Worm (Caenorhabditis elegans) whole organism, L1 larva: Measurements from ENCODE around the gene C05B5.5.
A peak's percentile ranks its signal among the peaks of the same experiment; 100 is the strongest.

ENCODE experiments used
- C04F5.9 ChIP-seq: sonication (generic microtip); optimal IDR thresholded peaks from 2 replicates; lab custom pipeline; 2016; ENCODE audit warnings: missing genetic modification characterization, missing compliant biosample characterization
- C16A3.4 ChIP-seq: fragments of 150-350 bp; optimal IDR thresholded peaks from 2 replicates; lab custom pipeline; 2014; ENCODE audit warnings: missing biosample characterization, missing genetic modification characterization
- C34B4.2 ChIP-seq: sonication (generic microtip); optimal IDR thresholded peaks from 2 replicates; lab custom pipeline; 2017; ENCODE audit warnings: mild to moderate bottlenecking, missing genetic modification characterization, missing compliant biosample characterization
- aha-1 ChIP-seq: fragments of 150-350 bp; optimal IDR thresholded peaks from 2 replicates; lab custom pipeline; 2014; ENCODE audit warnings: missing biosample characterization, missing genetic modification characterization
- alr-1 ChIP-seq: fragments of 200-800 bp; sonication (Bioruptor generic); optimal IDR thresholded peaks from 2 replicates; lab custom pipeline; 2018; ENCODE audit warnings: borderline replicate concordance, mild to moderate bottlenecking, missing genetic modification characterization, missing compliant biosample characterization
- blmp-1 ChIP-seq: fragments of 150-350 bp; optimal IDR thresholded peaks from 2 replicates; lab custom pipeline; 2014; ENCODE audit warnings: missing biosample characterization, missing genetic modification characterization
- ceh-8 ChIP-seq: fragments of 200-800 bp; sonication (Bioruptor generic); optimal IDR thresholded peaks from 2 replicates; lab custom pipeline; 2018; ENCODE audit warnings: mild to moderate bottlenecking, missing genetic modification characterization, moderate library complexity, missing compliant biosample characterization
- ceh-90 ChIP-seq: sonication (generic microtip); optimal IDR thresholded peaks from 2 replicates; lab custom pipeline; 2016; ENCODE audit warnings: missing genetic modification characterization, missing compliant biosample characterization
- dsc-1 ChIP-seq: sonication (generic microtip); optimal IDR thresholded peaks from 2 replicates; lab custom pipeline; 2016; ENCODE audit warnings: mild to moderate bottlenecking, missing genetic modification characterization, missing compliant biosample characterization
- efl-1 ChIP-seq, 4 experiments: fragments of 150-350 bp; optimal IDR thresholded peaks in 3 of 4; peaks in 1 of 4; 1 replicate in 1 of 4; 2 replicates in 3 of 4; lab custom pipeline; 2014; ENCODE audit warnings: missing biosample characterization in 2 of 4, missing genetic modification characterization in 2 of 4, missing genetic modification reagents in 2 of 4
- elt-3 ChIP-seq, 6 experiments: fragments of 150-350 bp in 1 of 6; sonication (generic microtip); optimal IDR thresholded peaks; 2 replicates each; lab custom pipeline; 2017 to 2018; ENCODE audit warnings: missing biosample characterization in 6 of 6, missing genetic modification characterization in 6 of 6, inconsistent platforms in 1 of 6
- ets-5 ChIP-seq: fragments of 200-800 bp; sonication (Bioruptor generic); IDR thresholded peaks from 2 replicates; pipeline ENCODE4 v1.3.6; 2022; ENCODE audit warnings: missing genetic modification characterization, missing compliant biosample characterization
- fkh-10 ChIP-seq: sonication (generic microtip); optimal IDR thresholded peaks from 2 replicates; lab custom pipeline; 2017; ENCODE audit warnings: missing biosample characterization, missing genetic modification reagents, missing genetic modification characterization
- fkh-4 ChIP-seq: sonication (generic microtip); optimal IDR thresholded peaks from 2 replicates; lab custom pipeline; 2016; ENCODE audit warnings: missing compliant biosample characterization, missing genetic modification characterization, borderline replicate concordance
- fkh-8 ChIP-seq: sonication (generic microtip); optimal IDR thresholded peaks from 2 replicates; lab custom pipeline; 2016; ENCODE audit warnings: mild to moderate bottlenecking, missing genetic modification characterization, missing compliant biosample characterization
- fos-1 ChIP-seq: fragments of 150-350 bp; optimal IDR thresholded peaks from 2 replicates; lab custom pipeline; 2014; ENCODE audit warnings: missing biosample characterization, missing genetic modification characterization
- grh-1 ChIP-seq: fragments of 200-800 bp; sonication (Bioruptor generic); IDR thresholded peaks from 2 replicates; pipeline ENCODE4 v1.3.6; 2022; ENCODE audit warnings: missing genetic modification reagents, missing genetic modification characterization, missing compliant biosample characterization
- isw-1 ChIP-seq: fragments of 200-800 bp; sonication (Bioruptor generic); IDR thresholded peaks from 2 replicates; pipeline ENCODE4 v1.3.6; 2022; ENCODE audit warnings: missing genetic modification characterization, missing compliant biosample characterization
- jun-1 ChIP-seq: fragments of 150-350 bp; optimal IDR thresholded peaks from 2 replicates; lab custom pipeline; 2014; ENCODE audit warnings: missing biosample characterization, missing genetic modification reagents, missing genetic modification characterization
- lin-14 ChIP-seq: fragments of 200-800 bp; sonication (Bioruptor generic); optimal IDR thresholded peaks from 2 replicates; lab custom pipeline; 2018; ENCODE audit warnings: mild to moderate bottlenecking, missing genetic modification characterization, moderate library complexity, missing compliant biosample characterization
- lir-3 ChIP-seq: sonication (generic microtip); optimal IDR thresholded peaks from 2 replicates; lab custom pipeline; 2016; ENCODE audit warnings: mild to moderate bottlenecking, missing genetic modification characterization, moderate library complexity, missing compliant biosample characterization; ENCODE audit not compliant: poor library complexity
- lsy-2 ChIP-seq, 2 experiments: fragments of 150-350 bp; optimal IDR thresholded peaks; 2 replicates each; lab custom pipeline; 2014; ENCODE audit warnings: missing biosample characterization in 2 of 2, missing genetic modification characterization in 2 of 2
- mdl-1 ChIP-seq, 2 experiments: fragments of 150-350 bp; optimal IDR thresholded peaks; 2 replicates each; lab custom pipeline; 2014 to 2017; ENCODE audit warnings: missing biosample characterization in 2 of 2, missing genetic modification characterization in 2 of 2, inconsistent platforms in 1 of 2
- nhr-47 ChIP-seq: sonication (generic microtip); optimal IDR thresholded peaks from 2 replicates; lab custom pipeline; 2016; ENCODE audit warnings: mild to moderate bottlenecking, missing genetic modification characterization, moderate library complexity, missing compliant biosample characterization
- nhr-85 ChIP-seq: sonication (generic microtip); peaks from one replicate; lab custom pipeline; 2016; ENCODE audit warnings: missing genetic modification characterization, inconsistent platforms, missing compliant biosample characterization
- pag-3 ChIP-seq: sonication (generic microtip); optimal IDR thresholded peaks from 2 replicates; lab custom pipeline; 2017; ENCODE audit warnings: missing genetic modification characterization, mild to moderate bottlenecking, missing compliant biosample characterization, antibody characterized with exemption, borderline replicate concordance; ENCODE audit not compliant: insufficient read depth
- skn-1 ChIP-seq: fragments of 150-350 bp; optimal IDR thresholded peaks from 2 replicates; lab custom pipeline; 2014; ENCODE audit warnings: missing biosample characterization, missing genetic modification characterization
- snpc-4 ChIP-seq: fragments of 150-350 bp; optimal IDR thresholded peaks from 2 replicates; lab custom pipeline; 2014; ENCODE audit warnings: missing biosample characterization, missing genetic modification characterization
- sox-4 ChIP-seq: sonication (generic microtip); optimal IDR thresholded peaks from 2 replicates; lab custom pipeline; 2016; ENCODE audit warnings: missing genetic modification characterization, missing compliant biosample characterization
- sptf-1 ChIP-seq: fragments of 150-350 bp; optimal IDR thresholded peaks from 2 replicates; lab custom pipeline; 2014; ENCODE audit warnings: missing biosample characterization, missing genetic modification characterization
- unc-30 ChIP-seq: sonication (generic microtip); optimal IDR thresholded peaks from 2 replicates; lab custom pipeline; 2017; ENCODE audit warnings: missing biosample characterization, missing genetic modification characterization
- unc-86 ChIP-seq: sonication (generic microtip); optimal IDR thresholded peaks from 2 replicates; lab custom pipeline; 2016; ENCODE audit warnings: missing genetic modification characterization, missing compliant biosample characterization
- unc-98 ChIP-seq: fragments of 200-800 bp; sonication (Bioruptor generic); IDR thresholded peaks from 2 replicates; pipeline ENCODE4 v1.3.6; 2022; ENCODE audit warnings: missing genetic modification characterization, missing compliant biosample characterization
- xbp-1 ChIP-seq: sonication (generic microtip); optimal IDR thresholded peaks from 2 replicates; lab custom pipeline; 2016; ENCODE audit warnings: missing genetic modification characterization, missing compliant biosample characterization

C05B5.5 gene

DNA sequence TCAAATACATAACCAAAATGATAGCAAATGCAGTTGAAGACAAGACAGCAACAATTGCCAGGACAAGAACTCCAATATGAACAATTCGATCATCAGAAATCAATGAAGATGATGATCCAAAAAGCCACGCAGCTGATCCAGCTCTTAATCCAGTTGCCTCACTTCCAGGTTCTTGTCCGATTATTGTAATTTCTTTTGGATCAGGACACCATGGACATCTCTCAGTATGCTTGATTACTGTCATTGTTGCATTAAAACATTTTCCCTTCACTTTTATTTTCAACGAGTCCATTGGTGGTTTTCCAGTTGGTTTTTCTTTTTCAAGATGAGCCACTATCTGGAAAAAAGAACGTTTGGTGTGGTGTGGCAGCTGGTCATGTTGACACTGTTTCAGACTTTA, 36.7 kb upstream of the C05B5.5 start:
- TF ChIP-seq xbp-1 (tag; lab: Kevin White, UChicago) = no peak
- no peak for TF ChIP-seq ets-5 (GFP tag; lab: Robert Waterston, UW)
- no peak for TF ChIP-seq C34B4.2 (tag; lab: Kevin White, UChicago)

DNA sequence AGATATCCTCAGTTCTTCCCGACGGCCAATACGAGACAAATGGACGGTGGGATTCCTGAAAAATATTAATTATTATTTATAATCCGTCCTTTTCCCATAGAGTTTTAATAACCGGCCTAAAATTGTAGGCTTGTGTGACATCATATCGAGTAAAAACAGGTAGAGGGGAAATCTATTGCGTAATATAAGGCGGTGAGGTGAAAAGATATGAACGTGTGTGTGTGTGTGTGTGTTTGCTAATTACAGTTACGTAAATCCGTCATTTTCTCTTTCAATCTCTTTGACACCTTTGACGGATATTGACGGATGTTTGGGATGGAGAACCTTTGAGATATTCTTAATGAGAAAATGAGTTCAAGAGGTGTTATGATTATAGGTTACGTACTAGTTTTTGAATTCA, 35.7 kb upstream of the C05B5.5 start:
- TF ChIP-seq blmp-1 (tag; lab: Kevin White, UChicago) = peak; percentile 39
- TF ChIP-seq sox-4 (tag; lab: Kevin White, UChicago) = no peak
- TF ChIP-seq, all 84 proteins: peak for 1

DNA sequence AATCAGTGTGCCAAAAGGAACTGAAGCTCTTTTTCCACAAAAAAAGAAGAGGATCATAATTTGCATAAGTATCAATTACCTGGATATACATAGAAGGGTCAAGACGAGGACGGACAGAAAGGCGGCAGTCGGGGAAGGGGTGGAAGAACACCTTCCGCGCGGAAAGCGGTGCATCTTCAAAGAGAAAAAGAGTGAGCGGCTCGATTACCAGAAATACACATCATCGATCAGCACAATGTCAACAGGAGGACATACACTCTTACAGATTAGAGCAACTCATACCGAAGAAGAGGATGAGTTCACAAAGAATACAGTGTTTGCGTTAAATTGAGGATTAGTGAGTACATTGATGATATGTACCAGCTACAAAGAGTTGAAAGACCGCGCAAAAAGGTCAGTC, 31.8 kb upstream of the C05B5.5 start:
- TF ChIP-seq C34B4.2 (tag; lab: Kevin White, UChicago) (no peak), snpc-4 (tag; lab: Kevin White, UChicago) (no peak), nhr-47 (no peak), unc-98 (GFP tag; lab: Robert Waterston, UW) (no peak), alr-1 (tag; lab: Kevin White, UChicago) (no peak), sptf-1 (tag; lab: Kevin White, UChicago) (no peak), isw-1 (GFP tag; lab: Robert Waterston, UW) (no peak), unc-30 (tag; lab: Kevin White, UChicago) (no peak), ceh-90 (no peak), pag-3 (no peak), jun-1 (tag; lab: Kevin White, UChicago) (no peak), lir-3 (tag; lab: Kevin White, UChicago) (no peak), lsy-2 (tag; optimal IDR thresholded peaks at IDR 0.05; lab: Kevin White, UChicago) (no peak), grh-1 (GFP tag; lab: Robert Waterston, UW) (no peak), C04F5.9 (tag; lab: Kevin White, UChicago) (no peak), C16A3.4 (tag; lab: Kevin White, UChicago) (no peak)

DNA sequence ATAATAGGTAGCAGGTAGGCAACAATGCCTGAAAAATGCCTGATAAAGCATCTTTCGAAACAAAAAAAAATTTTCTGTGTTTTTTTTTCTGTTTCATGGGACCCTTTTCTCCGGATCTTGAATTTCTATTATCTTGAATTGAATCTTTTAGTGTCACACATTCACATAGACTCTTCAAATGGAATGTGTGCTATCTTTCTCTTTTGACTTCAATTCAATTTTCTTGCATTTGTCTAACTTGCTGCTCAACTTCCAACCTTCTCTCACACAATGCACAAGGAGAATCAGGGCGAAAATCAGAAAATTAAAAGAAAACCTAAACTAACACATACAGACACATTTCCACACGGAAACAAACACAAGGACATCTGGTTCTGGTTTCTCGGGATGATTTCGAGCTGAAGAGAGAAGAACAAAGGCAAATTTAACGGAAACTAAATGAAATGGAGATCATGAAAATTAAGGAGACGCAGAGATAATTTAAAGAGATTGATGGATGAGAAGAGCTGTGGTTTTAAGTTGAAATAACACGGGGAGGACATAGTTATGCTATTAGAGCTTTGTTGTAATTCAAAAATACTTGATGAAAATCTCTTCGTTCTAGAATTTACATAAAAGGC, 28.9 kb upstream of the C05B5.5 start:
- TF ChIP-seq fos-1 (tag; lab: Kevin White, UChicago) = no peak
- TF ChIP-seq ceh-8 (GFP tag; lab: Kevin White, UChicago) = no peak
- no peak for TF ChIP-seq aha-1
- peak; percentile 97 for TF ChIP-seq dsc-1 (tag; lab: Kevin White, UChicago)
- no peak for TF ChIP-seq fkh-8 (tag; lab: Kevin White, UChicago)
- peak; percentile 71 for TF ChIP-seq fkh-4 (tag; lab: Kevin White, UChicago)
- no peak for TF ChIP-seq grh-1 (GFP tag; lab: Robert Waterston, UW)
- peak; percentile 49 for TF ChIP-seq fkh-10 (GFP tag; lab: Kevin White, UChicago)
- no peak for TF ChIP-seq unc-86 (tag; lab: Kevin White, UChicago)
- no peak for TF ChIP-seq efl-1 (optimal IDR thresholded peaks at IDR 0.05; lab: Kevin White, UChicago)
- TF ChIP-seq efl-1 (GFP tag; optimal IDR thresholded peaks at IDR 0.05 in 1 of 2; lab: Kevin White, UChicago) = peak in 1 of 2 experiments; percentile 74
- no peak for TF ChIP-seq mdl-1 (tag; optimal IDR thresholded peaks at IDR 0.05; lab: Kevin White, UChicago)
- no peak for TF ChIP-seq pag-3
- no peak for TF ChIP-seq jun-1 (tag; lab: Kevin White, UChicago)
- TF ChIP-seq elt-3 (tag; optimal IDR thresholded peaks at IDR 0.05; lab: Kevin White, UChicago) = no peak
- TF ChIP-seq lin-14 (GFP tag; lab: Kevin White, UChicago) = peak; percentile 24
- TF ChIP-seq nhr-85 (tag; lab: Kevin White, UChicago) = no peak
- TF ChIP-seq, all 84 proteins: peak for 5

DNA sequence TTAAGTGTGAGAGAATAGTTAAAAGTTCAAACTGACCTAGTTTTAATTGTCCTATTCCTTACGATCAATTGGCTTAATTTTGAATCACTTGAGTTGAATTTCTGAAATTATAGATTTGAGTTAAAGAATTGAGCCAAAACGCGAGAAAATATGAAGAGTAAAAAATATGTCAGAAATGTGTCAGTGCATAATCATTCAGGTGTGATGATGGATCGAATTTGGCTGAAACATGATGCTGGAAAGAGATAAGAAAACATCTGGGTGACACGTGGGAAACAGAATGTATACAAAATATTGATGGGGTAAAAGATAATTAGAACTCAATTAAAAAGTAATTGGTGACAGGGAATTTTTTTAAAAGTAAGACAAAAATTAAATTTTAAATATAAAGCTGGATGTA, 27.4 kb upstream of the C05B5.5 start, which contains the start of gene R10E12.2:
R10E12.2 (minus strand) TSS at position 101 of the 400 bp plus-strand sequence.
- TF ChIP-seq skn-1 (tag; lab: Kevin White, UChicago) = no peak
- no peak for TF ChIP-seq efl-1 (optimal IDR thresholded peaks at IDR 0.05; lab: Kevin White, UChicago)
- peak in 1 of 2 experiments; percentile 26 for TF ChIP-seq efl-1 (GFP tag; optimal IDR thresholded peaks at IDR 0.05 in 1 of 2; lab: Kevin White, UChicago)
- TF ChIP-seq, all 84 proteins: peak for 1
